Worm (Caenorhabditis elegans) whole organism, mixed stage, embryonic: ENCODE measurements around the gene T05C1.5.

Experiments used
- M03D4.4 ChIP-seq: sonication (generic microtip); optimal IDR thresholded peaks from 2 replicates; lab custom pipeline; 2017; ENCODE audit warnings: mild to moderate bottlenecking, missing genetic modification characterization, missing compliant biosample characterization
- bed-3 ChIP-seq: fragments of 200-800 bp; sonication (Bioruptor generic); optimal IDR thresholded peaks from 3 replicates; lab custom pipeline; 2018; ENCODE audit warnings: mild to moderate bottlenecking, missing genetic modification characterization, moderate library complexity, missing compliant biosample characterization
- blmp-1 ChIP-seq: fragments of 150-350 bp; optimal IDR thresholded peaks from 2 replicates; lab custom pipeline; 2014; ENCODE audit warnings: missing biosample characterization, missing genetic modification characterization
- ham-2 ChIP-seq: fragments of 200-800 bp; sonication (Bioruptor generic); optimal IDR thresholded peaks from 2 replicates; lab custom pipeline; 2018; ENCODE audit warnings: mild to moderate bottlenecking, missing genetic modification characterization, missing compliant biosample characterization
- lin-13 ChIP-seq: fragments of 150-350 bp; optimal IDR thresholded peaks from 2 replicates; lab custom pipeline; 2014; ENCODE audit warnings: missing biosample characterization, missing genetic modification characterization
- lsy-2 ChIP-seq: fragments of 150-350 bp; optimal IDR thresholded peaks from 2 replicates; lab custom pipeline; 2014; ENCODE audit warnings: missing biosample characterization, missing genetic modification characterization
- mep-1 ChIP-seq: fragments of 150-350 bp; optimal IDR thresholded peaks from 2 replicates; lab custom pipeline; 2017; ENCODE audit warnings: missing biosample characterization, missing genetic modification reagents, missing genetic modification characterization, inconsistent platforms
- nhr-12 ChIP-seq: fragments of 150-350 bp; optimal IDR thresholded peaks from 2 replicates; lab custom pipeline; 2014; ENCODE audit warnings: missing biosample characterization, missing genetic modification characterization
- nhr-237 ChIP-seq: fragments of 150-350 bp; optimal IDR thresholded peaks from 2 replicates; lab custom pipeline; 2014; ENCODE audit warnings: missing biosample characterization, missing genetic modification characterization
- nhr-28 ChIP-seq: fragments of 150-350 bp; optimal IDR thresholded peaks from 2 replicates; lab custom pipeline; 2014; ENCODE audit warnings: missing biosample characterization, missing genetic modification characterization
- snpc-4 ChIP-seq: fragments of 150-350 bp; optimal IDR thresholded peaks from 2 replicates; lab custom pipeline; 2014; ENCODE audit warnings: missing biosample characterization, missing genetic modification characterization
- unc-120 ChIP-seq: sonication (generic microtip); optimal IDR thresholded peaks from 2 replicates; lab custom pipeline; 2017; ENCODE audit warnings: missing genetic modification characterization, missing compliant biosample characterization; ENCODE audit not compliant: poor library complexity, severe bottlenecking
- unc-62 ChIP-seq: fragments of 150-350 bp; optimal IDR thresholded peaks from 2 replicates; lab custom pipeline; 2014; ENCODE audit warnings: missing biosample characterization, missing genetic modification reagents, missing genetic modification characterization

ce11 chrII:4460297-4460696, 30.3 kb downstream of the T05C1.5 start:
- no peak for TF ChIP-seq unc-120
- no peak for TF ChIP-seq snpc-4
- no peak for TF ChIP-seq bed-3 (GFP tag; lab: Kevin White, UChicago)
- no peak for TF ChIP-seq M03D4.4
- no peak for TF ChIP-seq blmp-1
- no peak for TF ChIP-seq nhr-237 (tag; lab: Kevin White, UChicago)
- TF ChIP-seq nhr-12 (tag; lab: Kevin White, UChicago): no peak
- TF ChIP-seq ham-2 (GFP tag; lab: Kevin White, UChicago): no peak
- no peak for TF ChIP-seq nhr-28 (tag; lab: Kevin White, UChicago)
- TF ChIP-seq mep-1: no peak
- TF ChIP-seq unc-62: no peak
- no peak for TF ChIP-seq lin-13
- no peak for TF ChIP-seq lsy-2
